Fruit fly (Drosophila melanogaster) whole organism, pupa: ENCODE results near the gene COX5A.

ENCODE experiments used
- CG10348 ChIP-seq: fragments of 200-800 bp; sonication (Bioruptor generic); IDR thresholded peaks from 2 replicates; pipeline ENCODE4 v1.3.6; 2022; ENCODE audit warnings: missing biosample characterization, missing genetic modification characterization
- EcR ChIP-seq: fragments of 200-800 bp; sonication (Bioruptor generic); optimal IDR thresholded peaks from 3 replicates; lab custom pipeline; 2019; ENCODE audit warnings: missing biosample characterization, missing genetic modification characterization, mild to moderate bottlenecking, moderate library complexity, missing genetic modification reagents
- Ets98B ChIP-seq: fragments of 200-800 bp; sonication (Bioruptor generic); IDR thresholded peaks from 2 replicates; pipeline ENCODE4 v1.3.6; 2022; ENCODE audit warnings: missing biosample characterization, missing genetic modification characterization
- Snoo ChIP-seq: fragments of 200-800 bp; sonication (Bioruptor generic); optimal IDR thresholded peaks from 3 replicates; lab custom pipeline; 2017; ENCODE audit warnings: missing biosample characterization, mild to moderate bottlenecking, missing genetic modification characterization, inconsistent platforms
- gl ChIP-seq: fragments of 200-800 bp; sonication (Bioruptor generic); optimal IDR thresholded peaks from 2 replicates; lab custom pipeline; 2018; ENCODE audit warnings: missing biosample characterization, mild to moderate bottlenecking, missing genetic modification characterization

dm6 chr3R:11865132-11865531, 46.0 kb downstream of the COX5A start:
- TF ChIP-seq Ets98B (GFP tag; lab: Robert Waterston, UW) (no peak; the same call in 1 of the 2 replicates), gl (tag; lab: Kevin White, UChicago) (peak; percentile 23), EcR (peak; percentile 50), CG10348 (GFP tag; lab: Robert Waterston, UW) (no peak), Snoo (tag; lab: Kevin White, UChicago) (peak; percentile 34)
